Worm (Caenorhabditis elegans) whole organism, midembryonic: ENCODE results near the gene R12C12.5.

Source experiments
- T22C8.4 ChIP-seq: fragments of 200-800 bp; sonication (Bioruptor generic); IDR thresholded peaks from 2 replicates; pipeline ENCODE4 v1.3.6; 2022; ENCODE audit warnings: missing genetic modification characterization, missing compliant biosample characterization
- cog-1 ChIP-seq: sonication (generic microtip); optimal IDR thresholded peaks from 2 replicates; lab custom pipeline; 2016; ENCODE audit warnings: missing genetic modification characterization, missing compliant biosample characterization
- flt-1 ChIP-seq: fragments of 200-800 bp; sonication (Bioruptor generic); IDR thresholded peaks from 2 replicates; pipeline ENCODE4 v1.3.6; 2022; ENCODE audit warnings: missing genetic modification characterization, missing compliant biosample characterization
- klf-2 ChIP-seq: fragments of 200-800 bp; sonication (Bioruptor generic); conservative IDR thresholded peaks from 2 replicates; pipeline ENCODE4 v1.3.6; 2022; ENCODE audit warnings: missing genetic modification reagents, missing genetic modification characterization, missing compliant biosample characterization
- med-1 ChIP-seq: sonication (generic microtip); optimal IDR thresholded peaks from 2 replicates; lab custom pipeline; 2017; ENCODE audit warnings: missing genetic modification characterization, mild to moderate bottlenecking, missing compliant biosample characterization, antibody characterized with exemption, missing genetic modification reagents; ENCODE audit not compliant: insufficient read depth
- ref-1 ChIP-seq: fragments of 200-800 bp; sonication (Bioruptor generic); conservative IDR thresholded peaks from 2 replicates; pipeline ENCODE4 v1.3.6; 2022; ENCODE audit warnings: missing genetic modification reagents, missing genetic modification characterization, missing compliant biosample characterization
- tab-1 ChIP-seq: fragments of 200-800 bp; sonication (Bioruptor generic); IDR thresholded peaks from 2 replicates; pipeline ENCODE4 v1.3.6; 2022; ENCODE audit warnings: missing genetic modification characterization, missing compliant biosample characterization
- ztf-23 ChIP-seq: fragments of 200-800 bp; sonication (Bioruptor generic); IDR thresholded peaks from 2 replicates; pipeline ENCODE4 v1.3.6; 2022; ENCODE audit warnings: missing genetic modification reagents, missing genetic modification characterization, missing compliant biosample characterization
- ztf-29 ChIP-seq: fragments of 200-800 bp; sonication (Bioruptor generic); IDR thresholded peaks from 2 replicates; pipeline ENCODE4 v1.3.6; 2022; ENCODE audit warnings: missing genetic modification reagents, missing genetic modification characterization, missing compliant biosample characterization

Gene R12C12.5

ce11 chrII:6045048-6045447 lies at the start of gene R12C12.5:
TSS of gene R12C12.5 (minus strand) at chrII:6045148.
- no peak for TF ChIP-seq med-1 (GFP tag; lab: Kevin White, UChicago)
- TF ChIP-seq ztf-23: no peak
- no peak for TF ChIP-seq ref-1 (GFP tag; lab: Robert Waterston, UW)
- no peak for TF ChIP-seq tab-1 (GFP tag; lab: Robert Waterston, UW)
- no peak for TF ChIP-seq klf-2
- no peak for TF ChIP-seq flt-1 (GFP tag; lab: Robert Waterston, UW)
- TF ChIP-seq cog-1 (tag; lab: Kevin White, UChicago): no peak
- TF ChIP-seq ztf-29 (GFP tag; lab: Robert Waterston, UW): no peak
- no peak for TF ChIP-seq T22C8.4 (GFP tag; lab: Robert Waterston, UW)

ce11 chrII:6091380-6091779 lies 46.4 kb upstream of the R12C12.5 start, which contains the start of the genes fbf-2 and nspg-3:
TSS of gene fbf-2 (minus strand) at chrII:6091480.
TSS of gene nspg-3 (plus strand) at chrII:6091767.
- no peak for TF ChIP-seq flt-1 (GFP tag; lab: Robert Waterston, UW)
- no peak for TF ChIP-seq klf-2
- no peak for TF ChIP-seq med-1 (GFP tag; lab: Kevin White, UChicago)
- TF ChIP-seq T22C8.4 (GFP tag; lab: Robert Waterston, UW): no peak
- TF ChIP-seq ref-1 (GFP tag; lab: Robert Waterston, UW): no peak
- TF ChIP-seq cog-1 (tag; lab: Kevin White, UChicago): no peak
- TF ChIP-seq ztf-29 (GFP tag; lab: Robert Waterston, UW): no peak
- no peak for TF ChIP-seq ztf-23
- TF ChIP-seq tab-1 (GFP tag; lab: Robert Waterston, UW): no peak

ce11 chrII:6082620-6083019 lies 37.7 kb upstream of the R12C12.5 start, which contains the start of gene F21H12.3:
TSS of gene F21H12.3 (plus strand) at chrII:6082920.
- TF ChIP-seq klf-2 (no peak), med-1 (GFP tag; lab: Kevin White, UChicago) (no peak), cog-1 (tag; lab: Kevin White, UChicago) (no peak), ztf-23 (no peak), ztf-29 (GFP tag; lab: Robert Waterston, UW) (no peak), flt-1 (GFP tag; lab: Robert Waterston, UW) (no peak)

- no peak for TF ChIP-seq med-1 (GFP tag; lab: Kevin White, UChicago)
- TF ChIP-seq cog-1 (tag; lab: Kevin White, UChicago): no peak
- TF ChIP-seq klf-2: no peak
- TF ChIP-seq tab-1 (GFP tag; lab: Robert Waterston, UW): no peak
- no peak for TF ChIP-seq ztf-23
- no peak for TF ChIP-seq T22C8.4 (GFP tag; lab: Robert Waterston, UW)
- no peak for TF ChIP-seq ztf-29 (GFP tag; lab: Robert Waterston, UW)
- TF ChIP-seq flt-1 (GFP tag; lab: Robert Waterston, UW): no peak
- no peak for TF ChIP-seq ref-1 (GFP tag; lab: Robert Waterston, UW)
Observed at ce11 chrII:6080743-6081142, 35.8 kb upstream of the R12C12.5 start, which contains the start of gene fbf-1. TSS of gene fbf-1 (minus strand) at chrII:6080843.

ce11 chrII:6077604-6078003 lies 32.7 kb upstream of the R12C12.5 start, which contains the start of gene H12I13.6:
TSS of gene H12I13.6 (plus strand) at chrII:6077904.
- TF ChIP-seq med-1 (GFP tag; lab: Kevin White, UChicago): no peak
- no peak for TF ChIP-seq T22C8.4 (GFP tag; lab: Robert Waterston, UW)
- TF ChIP-seq cog-1 (tag; lab: Kevin White, UChicago): no peak
- TF ChIP-seq flt-1 (GFP tag; lab: Robert Waterston, UW): no peak
- no peak for TF ChIP-seq ztf-29 (GFP tag; lab: Robert Waterston, UW)
- TF ChIP-seq tab-1 (GFP tag; lab: Robert Waterston, UW): no peak
- no peak for TF ChIP-seq klf-2
- no peak for TF ChIP-seq ztf-23
- no peak for TF ChIP-seq ref-1 (GFP tag; lab: Robert Waterston, UW)

ce11 chrII:6067066-6067465 lies 22.1 kb upstream of the R12C12.5 start, which contains the start of gene H12I13.1:
TSS of gene H12I13.1 (minus strand) at chrII:6067166.
- TF ChIP-seq cog-1 (tag; lab: Kevin White, UChicago) (no peak), klf-2 (no peak), flt-1 (GFP tag; lab: Robert Waterston, UW) (no peak), ztf-23 (no peak), tab-1 (GFP tag; lab: Robert Waterston, UW) (no peak), med-1 (GFP tag; lab: Kevin White, UChicago) (no peak), ztf-29 (GFP tag; lab: Robert Waterston, UW) (no peak), ref-1 (GFP tag; lab: Robert Waterston, UW) (no peak)

- TF ChIP-seq tab-1 (GFP tag; lab: Robert Waterston, UW) (no peak), T22C8.4 (GFP tag; lab: Robert Waterston, UW) (no peak), med-1 (GFP tag; lab: Kevin White, UChicago) (no peak), klf-2 (no peak), cog-1 (tag; lab: Kevin White, UChicago) (peak; percentile 60), ztf-23 (peak; percentile 77), flt-1 (GFP tag; lab: Robert Waterston, UW) (no peak; the same call in 1 of the 2 replicates)
Observed at ce11 chrII:6061495-6061894, 16.5 kb upstream of the R12C12.5 start.

- no peak for TF ChIP-seq ztf-23
- no peak for TF ChIP-seq T22C8.4 (GFP tag; lab: Robert Waterston, UW)
- no peak for TF ChIP-seq ref-1 (GFP tag; lab: Robert Waterston, UW)
- TF ChIP-seq med-1 (GFP tag; lab: Kevin White, UChicago): no peak
- TF ChIP-seq flt-1 (GFP tag; lab: Robert Waterston, UW): no peak
- TF ChIP-seq cog-1 (tag; lab: Kevin White, UChicago): no peak
- TF ChIP-seq ztf-29 (GFP tag; lab: Robert Waterston, UW): no peak
- no peak for TF ChIP-seq tab-1 (GFP tag; lab: Robert Waterston, UW)
- no peak for TF ChIP-seq klf-2
Observed at ce11 chrII:6055927-6056326, 11.0 kb upstream of the R12C12.5 start, which contains the start of gene R12C12.7. TSS of gene R12C12.7 (minus strand) at chrII:6055985.

ce11 chrII:6050120-6050519 lies 5.2 kb upstream of the R12C12.5 start, which contains the start of gene gldc-1:
TSS of gene gldc-1 (plus strand) at chrII:6050420.
- TF ChIP-seq flt-1 (GFP tag; lab: Robert Waterston, UW) (no peak), T22C8.4 (GFP tag; lab: Robert Waterston, UW) (no peak), ztf-29 (GFP tag; lab: Robert Waterston, UW) (no peak), tab-1 (GFP tag; lab: Robert Waterston, UW) (no peak), ref-1 (GFP tag; lab: Robert Waterston, UW) (no peak), cog-1 (tag; lab: Kevin White, UChicago) (no peak), klf-2 (no peak)
